Comparison of ENCODE assay signal across 2 worm cellular contexts in genomic region chrIV:3519352-3519751, ce11.
TF ChIP-seq lines count a peak whose summit lies in the region.

No protein-coding gene starts in this region.

TF ChIP-seq in whole organism, L1 larva, 84 proteins besides CTCF, POLR2A, EP300 and RAD21 (continued from another document):
- no peak for TF ChIP-seq C04F5.9 (tag; optimal IDR thresholded peaks at IDR 0.05; lab: Kevin White, UChicago)
- peak; percentile 32 for TF ChIP-seq nhr-19 (GFP tag; conservative IDR thresholded peaks at IDR 0.05; lab: Robert Waterston, UW)
- TF ChIP-seq pag-3 (tag; optimal IDR thresholded peaks at IDR 0.05; lab: Kevin White, UChicago; ENCODE audit: borderline replicate concordance, insufficient read depth): no peak
- peak; percentile 3 to 33 (median 29) for TF ChIP-seq dpl-1 (GFP tag; optimal IDR thresholded peaks at IDR 0.05; lab: Kevin White, UChicago)
- no peak for TF ChIP-seq ets-5 (GFP tag; IDR thresholded peaks at IDR 0.05; lab: Robert Waterston, UW)
- peak in 1 of 2 experiments; percentile 35 for TF ChIP-seq ztf-11 (tag; optimal IDR thresholded peaks at IDR 0.05; lab: Kevin White, UChicago)
- no peak for TF ChIP-seq nhr-11 (tag; optimal IDR thresholded peaks at IDR 0.05; lab: Kevin White, UChicago)
- no peak for TF ChIP-seq ces-1 (GFP tag; optimal IDR thresholded peaks at IDR 0.05; lab: Kevin White, UChicago)
- TF ChIP-seq dsc-1 (tag; optimal IDR thresholded peaks at IDR 0.05; lab: Kevin White, UChicago): peak; percentile 33
- TF ChIP-seq nhr-47 (tag; optimal IDR thresholded peaks at IDR 0.05; lab: Kevin White, UChicago): peak; percentile 74
- TF ChIP-seq ceh-82 (tag; optimal IDR thresholded peaks at IDR 0.05; lab: Kevin White, UChicago): peak; percentile 37 to 66 (median 53)
- TF ChIP-seq F16B12.6 (tag; optimal IDR thresholded peaks at IDR 0.05; lab: Kevin White, UChicago): peak; percentile 4
- no peak for TF ChIP-seq vab-15 (tag; optimal IDR thresholded peaks at IDR 0.05; lab: Kevin White, UChicago)
- TF ChIP-seq nhr-76 (tag; optimal IDR thresholded peaks at IDR 0.05; lab: Kevin White, UChicago): no peak
- TF ChIP-seq nhr-85 (tag; lab: Kevin White, UChicago): no peak
- no peak for TF ChIP-seq unc-30 (tag; optimal IDR thresholded peaks at IDR 0.05; lab: Kevin White, UChicago)
- no peak for TF ChIP-seq sox-4 (tag; optimal IDR thresholded peaks at IDR 0.05; lab: Kevin White, UChicago)
- peak; percentile 3 for TF ChIP-seq lin-13 (GFP tag; optimal IDR thresholded peaks at IDR 0.05; lab: Kevin White, UChicago)
- no peak for TF ChIP-seq tlp-1 (tag; optimal IDR thresholded peaks at IDR 0.05; lab: Kevin White, UChicago)
- no peak for TF ChIP-seq hlh-17 (GFP tag; optimal IDR thresholded peaks at IDR 0.05; lab: Kevin White, UChicago; ENCODE audit: borderline replicate concordance)
- no peak for TF ChIP-seq unc-130 (tag; optimal IDR thresholded peaks at IDR 0.05; lab: Kevin White, UChicago)
- TF ChIP-seq blmp-1 (tag; optimal IDR thresholded peaks at IDR 0.05; lab: Kevin White, UChicago): peak; percentile 98
- peak; percentile 76 to 91 for TF ChIP-seq efl-1 (optimal IDR thresholded peaks at IDR 0.05; lab: Kevin White, UChicago)
- peak; percentile 26 to 89 for TF ChIP-seq efl-1 (GFP tag; optimal IDR thresholded peaks at IDR 0.05 in 1 of 2; lab: Kevin White, UChicago)
- TF ChIP-seq isw-1 (GFP tag; IDR thresholded peaks at IDR 0.05; lab: Robert Waterston, UW): peak; percentile 54
- no peak for TF ChIP-seq elt-2 (tag; optimal IDR thresholded peaks at IDR 0.05; lab: Kevin White, UChicago)
- no peak for TF ChIP-seq C34B4.2 (tag; optimal IDR thresholded peaks at IDR 0.05; lab: Kevin White, UChicago)
- no peak for TF ChIP-seq nhr-77 (tag; optimal IDR thresholded peaks at IDR 0.05; lab: Kevin White, UChicago)
- TF ChIP-seq nhr-20 (tag; optimal IDR thresholded peaks at IDR 0.05; lab: Kevin White, UChicago): no peak
- TF ChIP-seq nhr-12 (tag; optimal IDR thresholded peaks at IDR 0.05; lab: Kevin White, UChicago): no peak
- TF ChIP-seq fkh-4 (tag; optimal IDR thresholded peaks at IDR 0.05; lab: Kevin White, UChicago; ENCODE audit: borderline replicate concordance): no peak
- no peak for TF ChIP-seq mep-1 (tag; optimal IDR thresholded peaks at IDR 0.05; lab: Kevin White, UChicago)
- TF ChIP-seq egl-13 (tag; optimal IDR thresholded peaks at IDR 0.05; lab: Kevin White, UChicago): peak; percentile 6
- TF ChIP-seq fkh-8 (tag; optimal IDR thresholded peaks at IDR 0.05; lab: Kevin White, UChicago): peak; percentile 8
- no peak for TF ChIP-seq nhr-84 (tag; optimal IDR thresholded peaks at IDR 0.05; lab: Kevin White, UChicago)
- TF ChIP-seq snpc-4 (tag; optimal IDR thresholded peaks at IDR 0.05; lab: Kevin White, UChicago): peak; percentile 88
- TF ChIP-seq ztf-4 (tag; optimal IDR thresholded peaks at IDR 0.05; lab: Kevin White, UChicago): no peak
- peak; percentile 64 for TF ChIP-seq nhr-71 (tag; optimal IDR thresholded peaks at IDR 0.05; lab: Kevin White, UChicago)
- TF ChIP-seq alr-1 (tag; optimal IDR thresholded peaks at IDR 0.05; lab: Kevin White, UChicago; ENCODE audit: borderline replicate concordance): no peak
- TF ChIP-seq mef-2 (tag; optimal IDR thresholded peaks at IDR 0.05; lab: Kevin White, UChicago): no peak
- TF ChIP-seq fkh-10 (GFP tag; optimal IDR thresholded peaks at IDR 0.05; lab: Kevin White, UChicago): peak; percentile 8
- no peak for TF ChIP-seq grh-1 (GFP tag; IDR thresholded peaks at IDR 0.05; lab: Robert Waterston, UW)
- no peak for TF ChIP-seq lir-3 (tag; optimal IDR thresholded peaks at IDR 0.05; lab: Kevin White, UChicago; ENCODE audit: poor library complexity)
- peak; percentile 63 for TF ChIP-seq tbx-2 (tag; optimal IDR thresholded peaks at IDR 0.05; lab: Kevin White, UChicago)

TF ChIP-seq in whole organism, L4 larva, 104 proteins besides CTCF, POLR2A, EP300 and RAD21 (continued from another document):
- TF ChIP-seq nhr-28 (tag; optimal IDR thresholded peaks at IDR 0.05; lab: Kevin White, UChicago) (no peak), jun-1 (tag; optimal IDR thresholded peaks at IDR 0.05; lab: Kevin White, UChicago) (no peak), nhr-102 (tag; optimal IDR thresholded peaks at IDR 0.05; lab: Kevin White, UChicago) (no peak), madf-5 (GFP tag; IDR thresholded peaks at IDR 0.05; lab: Robert Waterston, UW) (no peak), lin-15B (tag; optimal IDR thresholded peaks at IDR 0.05; lab: Kevin White, UChicago) (no peak), nhr-77 (tag; optimal IDR thresholded peaks at IDR 0.05; lab: Kevin White, UChicago) (no peak), dmd-8 (GFP tag; IDR thresholded peaks at IDR 0.05; lab: Robert Waterston, UW) (no peak), ceh-28 (tag; optimal IDR thresholded peaks at IDR 0.05; lab: Kevin White, UChicago) (no peak), mxl-3 (GFP tag; optimal IDR thresholded peaks at IDR 0.05; lab: Kevin White, UChicago) (no peak), nhr-25 (tag; optimal IDR thresholded peaks at IDR 0.05; lab: Kevin White, UChicago; ENCODE audit: borderline replicate concordance, insufficient read depth) (no peak), Y105C5A.15 (GFP tag; IDR thresholded peaks at IDR 0.05; lab: Robert Waterston, UW) (no peak), zip-11 (GFP tag; IDR thresholded peaks at IDR 0.05; lab: Robert Waterston, UW) (no peak), T26A8.4 (GFP tag; IDR thresholded peaks at IDR 0.05; lab: Robert Waterston, UW) (no peak), nhr-6 (tag; optimal IDR thresholded peaks at IDR 0.05; lab: Kevin White, UChicago) (no peak), nhr-76 (tag; optimal IDR thresholded peaks at IDR 0.05; lab: Kevin White, UChicago) (no peak), lir-3 (tag; optimal IDR thresholded peaks at IDR 0.05; lab: Kevin White, UChicago) (no peak), lin-38 (GFP tag; IDR thresholded peaks at IDR 0.05; lab: Robert Waterston, UW) (no peak), F44E2.7 (GFP tag; IDR thresholded peaks at IDR 0.05; lab: Robert Waterston, UW) (no peak), ZK546.5 (tag; optimal IDR thresholded peaks at IDR 0.05; lab: Kevin White, UChicago) (no peak), dve-1 (tag; optimal IDR thresholded peaks at IDR 0.05; lab: Kevin White, UChicago; ENCODE audit: insufficient read depth) (no peak), lim-7 (GFP tag; IDR thresholded peaks at IDR 0.05; lab: Robert Waterston, UW) (no peak), lin-39 (tag; optimal IDR thresholded peaks at IDR 0.05; lab: Kevin White, UChicago) (no peak), tra-1 (GFP tag; IDR thresholded peaks at IDR 0.05; lab: Robert Waterston, UW) (no peak), aly-2 (tag; optimal IDR thresholded peaks at IDR 0.05; lab: Kevin White, UChicago) (no peak), zfp-2 (tag; optimal IDR thresholded peaks at IDR 0.05; lab: Kevin White, UChicago) (no peak), nhr-10 (tag; optimal IDR thresholded peaks at IDR 0.05; lab: Kevin White, UChicago) (no peak), duxl-1 (tag; optimal IDR thresholded peaks at IDR 0.05; lab: Kevin White, UChicago; ENCODE audit: poor library complexity) (no peak), F10B5.3 (tag; optimal IDR thresholded peaks at IDR 0.05; lab: Kevin White, UChicago) (no peak), ceh-44 (GFP tag; IDR thresholded peaks at IDR 0.05; lab: Robert Waterston, UW) (no peak), Y75B8A.6 (GFP tag; IDR thresholded peaks at IDR 0.05; lab: Robert Waterston, UW) (no peak), vab-7 (GFP tag; IDR thresholded peaks at IDR 0.05; lab: Robert Waterston, UW) (no peak), ceh-62 (tag; optimal IDR thresholded peaks at IDR 0.05; lab: Kevin White, UChicago) (no peak), hlh-11 (tag; optimal IDR thresholded peaks at IDR 0.05; lab: Kevin White, UChicago) (peak; percentile 26), fkh-10 (GFP tag; optimal IDR thresholded peaks at IDR 0.05; lab: Kevin White, UChicago) (peak; percentile 33), skn-1 (tag; optimal IDR thresholded peaks at IDR 0.05; lab: Kevin White, UChicago) (no peak), ces-1 (GFP tag; optimal IDR thresholded peaks at IDR 0.05; lab: Kevin White, UChicago) (no peak), arid-1 (GFP tag; conservative IDR thresholded peaks at IDR 0.05; lab: Robert Waterston, UW) (no peak), pha-4 (GFP tag; IDR thresholded peaks at IDR 0.05; lab: Robert Waterston, UW) (no peak), pha-4 (tag; optimal IDR thresholded peaks at IDR 0.05; lab: Kevin White, UChicago) (no peak), nhr-237 (tag; optimal IDR thresholded peaks at IDR 0.05; lab: Kevin White, UChicago) (no peak), spr-1 (tag; optimal IDR thresholded peaks at IDR 0.05; lab: Kevin White, UChicago) (no peak), ceh-20 (GFP tag; IDR thresholded peaks at IDR 0.05; lab: Robert Waterston, UW) (no peak), unc-62 (GFP tag; optimal IDR thresholded peaks at IDR 0.05 in 1 of 2; lab: Kevin White, UChicago) (no peak), unc-62 (tag; optimal IDR thresholded peaks at IDR 0.05; lab: Kevin White, UChicago) (no peak)
